Fruit fly (Drosophila melanogaster): ENCODE results near the gene CG31286.

Gene CG31286

DNA sequence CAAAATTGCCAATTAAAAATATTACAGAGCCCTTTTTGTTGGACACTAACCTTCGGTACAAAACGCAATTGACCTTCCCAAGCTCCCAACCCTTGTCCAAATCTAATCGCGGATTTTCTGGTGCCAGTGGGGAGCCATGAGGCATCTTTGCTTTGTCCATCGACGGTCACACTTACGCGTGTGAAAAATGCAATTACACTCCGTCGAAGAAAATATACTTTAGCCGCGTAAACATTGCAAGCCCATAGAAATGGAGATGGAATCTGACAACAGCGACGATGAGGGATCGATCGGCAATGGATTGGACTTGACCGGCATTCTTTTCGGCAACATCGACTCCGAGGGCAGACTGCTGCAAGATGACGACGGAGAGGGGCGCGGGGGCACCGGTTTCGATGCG lies 5.7 kb downstream of the CG31286 start, which contains the start of gene Taf1 (continued):
- no peak for TF ChIP-seq CG7271 (tag; optimal IDR thresholded peaks at IDR 0.05)
- peak; percentile 92 for TF ChIP-seq CG34422 (GFP tag; IDR thresholded peaks at IDR 0.05)
- no peak for TF ChIP-seq Dip3 (GFP tag; optimal IDR thresholded peaks at IDR 0.05)
- peak; percentile 36 for TF ChIP-seq CG13624 (GFP tag; optimal IDR thresholded peaks at IDR 0.05)
- TF ChIP-seq hbn (GFP tag; IDR thresholded peaks at IDR 0.05; ENCODE audit: partially characterized antibody), result no peak
- no peak for TF ChIP-seq CG12219 (GFP tag; optimal IDR thresholded peaks at IDR 0.05)
- no peak for TF ChIP-seq Rx (GFP tag; IDR thresholded peaks at IDR 0.05)
- TF ChIP-seq H15 (GFP tag; IDR thresholded peaks at IDR 0.05), result no peak
- peak; percentile 44 for TF ChIP-seq Sry-δ (GFP tag; optimal IDR thresholded peaks at IDR 0.05)
- TF ChIP-seq dm (GFP tag; optimal IDR thresholded peaks at IDR 0.05), result peak; percentile 25
- TF ChIP-seq luna (GFP tag; optimal IDR thresholded peaks at IDR 0.05), result no peak
- TF ChIP-seq ci (GFP tag; IDR thresholded peaks at IDR 0.05), result 0 out of 3 replicates have a peak, but pooled peaks have one; percentile 38
- TF ChIP-seq CG10565 (GFP tag; optimal IDR thresholded peaks at IDR 0.05), result no peak
- no peak for TF ChIP-seq tna (GFP tag; IDR thresholded peaks at IDR 0.05; ENCODE audit: partially characterized antibody)
- no peak for TF ChIP-seq CG5953 (GFP tag; IDR thresholded peaks at IDR 0.05)
- TF ChIP-seq CG6854 (GFP tag; optimal IDR thresholded peaks at IDR 0.05), result no peak
- no peak for TF ChIP-seq kay (GFP tag; optimal IDR thresholded peaks at IDR 0.05)
- TF ChIP-seq her (GFP tag; optimal IDR thresholded peaks at IDR 0.05), result no peak
- peak; percentile 24 for TF ChIP-seq Dek (tag; optimal IDR thresholded peaks at IDR 0.05)
- no peak for TF ChIP-seq CG17359 (tag; optimal IDR thresholded peaks at IDR 0.05)
- peak; percentile 33; the same call in 1 of the 3 replicates for TF ChIP-seq CG34224 (GFP tag; IDR thresholded peaks at IDR 0.05; ENCODE audit: partially characterized antibody)
- TF ChIP-seq pfk (GFP tag; optimal IDR thresholded peaks at IDR 0.05), result no peak
- no peak for TF ChIP-seq CG7745 (tag; optimal IDR thresholded peaks at IDR 0.05)
- no peak for TF ChIP-seq gce (GFP tag; IDR thresholded peaks at IDR 0.05)
- no peak for TF ChIP-seq fd64A (GFP tag; optimal IDR thresholded peaks at IDR 0.05)
- peak; percentile 99 for TF ChIP-seq ftz-f1 (GFP tag; optimal IDR thresholded peaks at IDR 0.05)
- peak; percentile 41; the same call in 1 of the 2 replicates for TF ChIP-seq sna (GFP tag; IDR thresholded peaks at IDR 0.05; ENCODE audit: partially characterized antibody)
- TF ChIP-seq crp (GFP tag; optimal IDR thresholded peaks at IDR 0.05), result peak in 1 of 2 experiments; percentile 21
- 0 out of 3 replicates have a peak, but pooled peaks have one; percentile 13 for TF ChIP-seq mld (GFP tag; IDR thresholded peaks at IDR 0.05; ENCODE audit: partially characterized antibody)
- TF ChIP-seq CTCF (GFP tag; optimal IDR thresholded peaks at IDR 0.05), result peak; percentile 75
- TF ChIP-seq CG6654 (GFP tag; optimal IDR thresholded peaks at IDR 0.05), result no peak
- no peak for TF ChIP-seq TFAM (GFP tag; optimal IDR thresholded peaks at IDR 0.05)
- no peak for TF ChIP-seq croc (GFP tag; conservative IDR thresholded peaks at IDR 0.05)
- TF ChIP-seq CrebB (tag; optimal IDR thresholded peaks at IDR 0.05), result no peak
- TF ChIP-seq CG4360 (GFP tag; IDR thresholded peaks at IDR 0.05), result no peak
- no peak for TF ChIP-seq CG10321 (GFP tag; IDR thresholded peaks at IDR 0.05)
- TF ChIP-seq CG33213 (GFP tag; optimal IDR thresholded peaks at IDR 0.05), result peak; percentile 66
- TF ChIP-seq phol (tag; optimal IDR thresholded peaks at IDR 0.05), result peak; percentile 64
- TF ChIP-seq CG15514 (GFP tag; optimal IDR thresholded peaks at IDR 0.05), result peak; percentile 83
- TF ChIP-seq CG9797 (GFP tag; optimal IDR thresholded peaks at IDR 0.05), result peak; percentile 94
- no peak for TF ChIP-seq org-1 (GFP tag; optimal IDR thresholded peaks at IDR 0.05)
- peak in 1 of 3 experiments; percentile 27 for TF ChIP-seq Stat92E (GFP tag; optimal IDR thresholded peaks at IDR 0.05)
- no peak for TF ChIP-seq disco-r (GFP tag; optimal IDR thresholded peaks at IDR 0.05)
- peak; percentile 64 for TF ChIP-seq HmgZ (tag; optimal IDR thresholded peaks at IDR 0.05)
- no peak for TF ChIP-seq Ada2b (GFP tag; IDR thresholded peaks at IDR 0.05)
- peak; percentile 56 for TF ChIP-seq row (GFP tag; IDR thresholded peaks at IDR 0.05)
- no peak for TF ChIP-seq fd96Cb (tag; optimal IDR thresholded peaks at IDR 0.05)
- no peak for TF ChIP-seq vfl (GFP tag; optimal IDR thresholded peaks at IDR 0.05)
- TF ChIP-seq CG13775 (GFP tag; optimal IDR thresholded peaks at IDR 0.05), result peak; percentile 82
- no peak for TF ChIP-seq CG31224 (GFP tag; IDR thresholded peaks at IDR 0.05)
- TF ChIP-seq CG17361 (GFP tag; IDR thresholded peaks at IDR 0.05), result no peak

Data from whole organism, embryonic.